Worm (Caenorhabditis elegans) whole organism, L3 larva: Measurements from ENCODE around the gene chtb-3.

Experiments
- aly-2 ChIP-seq: fragments of 150-350 bp; optimal IDR thresholded peaks from 2 replicates; lab custom pipeline; 2014; ENCODE audit warnings: missing biosample characterization, missing genetic modification characterization
- ceh-28 ChIP-seq: fragments of 150-350 bp; optimal IDR thresholded peaks from 2 replicates; lab custom pipeline; 2014; ENCODE audit warnings: missing biosample characterization, missing genetic modification reagents, missing genetic modification characterization
- ceh-82 ChIP-seq: fragments of 150-350 bp; optimal IDR thresholded peaks from 2 replicates; lab custom pipeline; 2014; ENCODE audit warnings: missing biosample characterization, missing genetic modification characterization
- elt-1 ChIP-seq: fragments of 150-350 bp; optimal IDR thresholded peaks from 2 replicates; lab custom pipeline; 2014; ENCODE audit warnings: missing biosample characterization, missing genetic modification characterization
- elt-3 ChIP-seq, 3 experiments: fragments of 150-350 bp in 1 of 3; sonication (generic microtip) in 2 of 3; optimal IDR thresholded peaks; 2 replicates in 2 of 3; 4 replicates in 1 of 3; lab custom pipeline; 2014 to 2017; ENCODE audit warnings: missing biosample characterization in 3 of 3, missing genetic modification characterization in 3 of 3
- lin-39 ChIP-seq: fragments of 150-350 bp; optimal IDR thresholded peaks from 2 replicates; lab custom pipeline; 2018; ENCODE audit warnings: missing biosample characterization, missing genetic modification reagents, missing genetic modification characterization
- nhr-11 ChIP-seq: fragments of 150-350 bp; optimal IDR thresholded peaks from 2 replicates; lab custom pipeline; 2014; ENCODE audit warnings: missing biosample characterization, missing genetic modification characterization
- nhr-76 ChIP-seq: fragments of 150-350 bp; sonication (generic microtip); optimal IDR thresholded peaks from 5 replicates; lab custom pipeline; 2014; ENCODE audit warnings: missing biosample characterization, missing genetic modification characterization
- snpc-4 ChIP-seq: fragments of 150-350 bp; optimal IDR thresholded peaks from 2 replicates; lab custom pipeline; 2014; ENCODE audit warnings: missing biosample characterization, missing genetic modification characterization
- tbx-2 ChIP-seq: sonication (generic microtip); optimal IDR thresholded peaks from 2 replicates; lab custom pipeline; 2016; ENCODE audit warnings: mild to moderate bottlenecking, missing genetic modification characterization, missing compliant biosample characterization
- unc-62 ChIP-seq: fragments of 150-350 bp; sonication (generic microtip); optimal IDR thresholded peaks from 4 replicates; lab custom pipeline; 2014; ENCODE audit warnings: missing biosample characterization, missing genetic modification reagents, missing genetic modification characterization
- ztf-11 ChIP-seq: fragments of 150-350 bp; optimal IDR thresholded peaks from 2 replicates; lab custom pipeline; 2014; ENCODE audit warnings: missing biosample characterization, missing genetic modification characterization

- no peak for TF ChIP-seq lin-39 (tag; lab: Kevin White, UChicago)
- no peak for TF ChIP-seq elt-3 (tag; optimal IDR thresholded peaks at IDR 0.05; lab: Kevin White, UChicago)
- TF ChIP-seq nhr-76 (tag; lab: Kevin White, UChicago), result no peak
- no peak for TF ChIP-seq unc-62 (GFP tag; lab: Kevin White, UChicago)
- no peak for TF ChIP-seq aly-2 (tag; lab: Kevin White, UChicago)
- no peak for TF ChIP-seq snpc-4
- TF ChIP-seq ztf-11 (tag; lab: Kevin White, UChicago), result no peak
- TF ChIP-seq ceh-82, result no peak
- no peak for TF ChIP-seq nhr-11
- TF ChIP-seq ceh-28, result no peak
- no peak for TF ChIP-seq tbx-2 (tag; lab: Kevin White, UChicago)
- TF ChIP-seq elt-1 (tag; lab: Kevin White, UChicago), result no peak
Measured at ce11 chrX:6357772-6358171, 38.3 kb upstream of the chtb-3 start, which contains the start of gene C03B1.10.
